Worm (Caenorhabditis elegans) whole organism, L1 larva: ENCODE measurements around the gene EGAP2.2.
A peak's percentile ranks its signal among the peaks of the same experiment; 100 is the strongest.

Experiments
- Y116A8C.19 ChIP-seq: sonication (generic microtip); optimal IDR thresholded peaks from 2 replicates; lab custom pipeline; 2016; ENCODE audit warnings: missing compliant biosample characterization, missing genetic modification characterization, borderline replicate concordance
- blmp-1 ChIP-seq: fragments of 150-350 bp; optimal IDR thresholded peaks from 2 replicates; lab custom pipeline; 2014; ENCODE audit warnings: missing biosample characterization, missing genetic modification characterization
- ceh-63 ChIP-seq: fragments of 200-800 bp; sonication (Bioruptor generic); optimal IDR thresholded peaks from 2 replicates; lab custom pipeline; 2018; ENCODE audit warnings: mild to moderate bottlenecking, missing genetic modification characterization, missing compliant biosample characterization
- ceh-8 ChIP-seq: fragments of 200-800 bp; sonication (Bioruptor generic); optimal IDR thresholded peaks from 2 replicates; lab custom pipeline; 2018; ENCODE audit warnings: mild to moderate bottlenecking, missing genetic modification characterization, moderate library complexity, missing compliant biosample characterization
- dsc-1 ChIP-seq: sonication (generic microtip); optimal IDR thresholded peaks from 2 replicates; lab custom pipeline; 2016; ENCODE audit warnings: mild to moderate bottlenecking, missing genetic modification characterization, missing compliant biosample characterization
- efl-1 ChIP-seq, 4 experiments: fragments of 150-350 bp; optimal IDR thresholded peaks in 3 of 4; peaks in 1 of 4; 1 replicate in 1 of 4; 2 replicates in 3 of 4; lab custom pipeline; 2014; ENCODE audit warnings: missing biosample characterization in 2 of 4, missing genetic modification characterization in 2 of 4, missing genetic modification reagents in 2 of 4
- efl-3 ChIP-seq: fragments of 200-800 bp; sonication (Bioruptor generic); optimal IDR thresholded peaks from 2 replicates; lab custom pipeline; 2018; ENCODE audit warnings: mild to moderate bottlenecking, missing genetic modification characterization, missing compliant biosample characterization
- elt-2 ChIP-seq: sonication (generic microtip); optimal IDR thresholded peaks from 2 replicates; lab custom pipeline; 2016; ENCODE audit warnings: missing genetic modification characterization, mild to moderate bottlenecking, inconsistent platforms, missing compliant biosample characterization, missing genetic modification reagents
- fkh-4 ChIP-seq: sonication (generic microtip); optimal IDR thresholded peaks from 2 replicates; lab custom pipeline; 2016; ENCODE audit warnings: missing compliant biosample characterization, missing genetic modification characterization, borderline replicate concordance
- irx-1 ChIP-seq: sonication (generic microtip); optimal IDR thresholded peaks from 2 replicates; lab custom pipeline; 2016; ENCODE audit warnings: missing genetic modification characterization, missing compliant biosample characterization
- lin-14 ChIP-seq: fragments of 200-800 bp; sonication (Bioruptor generic); optimal IDR thresholded peaks from 2 replicates; lab custom pipeline; 2018; ENCODE audit warnings: mild to moderate bottlenecking, missing genetic modification characterization, moderate library complexity, missing compliant biosample characterization
- lir-3 ChIP-seq: sonication (generic microtip); optimal IDR thresholded peaks from 2 replicates; lab custom pipeline; 2016; ENCODE audit warnings: mild to moderate bottlenecking, missing genetic modification characterization, moderate library complexity, missing compliant biosample characterization; ENCODE audit not compliant: poor library complexity
- mab-9 ChIP-seq: fragments of 200-800 bp; sonication (Bioruptor generic); IDR thresholded peaks from 2 replicates; pipeline ENCODE4 v1.3.6; 2022; ENCODE audit warnings: missing genetic modification reagents, missing genetic modification characterization, missing compliant biosample characterization
- nhr-11 ChIP-seq: fragments of 150-350 bp; optimal IDR thresholded peaks from 2 replicates; lab custom pipeline; 2014; ENCODE audit warnings: missing biosample characterization, missing genetic modification characterization
- nhr-12 ChIP-seq: sonication (generic microtip); optimal IDR thresholded peaks from 2 replicates; lab custom pipeline; 2017; ENCODE audit warnings: missing biosample characterization, missing genetic modification characterization
- nhr-20 ChIP-seq: sonication (generic microtip); optimal IDR thresholded peaks from 2 replicates; lab custom pipeline; 2016; ENCODE audit warnings: mild to moderate bottlenecking, missing genetic modification characterization, missing compliant biosample characterization
- nhr-237 ChIP-seq: fragments of 150-350 bp; optimal IDR thresholded peaks from 2 replicates; lab custom pipeline; 2014; ENCODE audit warnings: missing biosample characterization, missing genetic modification characterization
- nhr-47 ChIP-seq: sonication (generic microtip); optimal IDR thresholded peaks from 2 replicates; lab custom pipeline; 2016; ENCODE audit warnings: mild to moderate bottlenecking, missing genetic modification characterization, moderate library complexity, missing compliant biosample characterization
- nhr-71 ChIP-seq: sonication (generic microtip); optimal IDR thresholded peaks from 2 replicates; lab custom pipeline; 2016; ENCODE audit warnings: mild to moderate bottlenecking, missing genetic modification characterization, moderate library complexity, missing compliant biosample characterization
- nhr-77 ChIP-seq: fragments of 150-350 bp; optimal IDR thresholded peaks from 2 replicates; lab custom pipeline; 2014; ENCODE audit warnings: missing biosample characterization, missing genetic modification characterization
- nhr-85 ChIP-seq: sonication (generic microtip); peaks from one replicate; lab custom pipeline; 2016; ENCODE audit warnings: missing genetic modification characterization, inconsistent platforms, missing compliant biosample characterization
- pax-3 ChIP-seq: fragments of 200-800 bp; sonication (Bioruptor generic); optimal IDR thresholded peaks from 2 replicates; lab custom pipeline; 2018; ENCODE audit warnings: mild to moderate bottlenecking, missing genetic modification characterization, moderate library complexity, missing compliant biosample characterization
- pqm-1 ChIP-seq: sonication (generic microtip); optimal IDR thresholded peaks from 3 replicates; lab custom pipeline; 2017; ENCODE audit warnings: missing biosample characterization, missing genetic modification characterization
- sup-37 ChIP-seq: fragments of 200-800 bp; sonication (Bioruptor generic); optimal IDR thresholded peaks from 2 replicates; lab custom pipeline; 2018; ENCODE audit warnings: mild to moderate bottlenecking, missing genetic modification characterization, missing compliant biosample characterization
- swsn-7 ChIP-seq: sonication (generic microtip); optimal IDR thresholded peaks from 2 replicates; lab custom pipeline; 2016; ENCODE audit warnings: missing genetic modification characterization, missing compliant biosample characterization
- tlp-1 ChIP-seq: fragments of 150-350 bp; optimal IDR thresholded peaks from 2 replicates; lab custom pipeline; 2014; ENCODE audit warnings: missing biosample characterization, missing genetic modification characterization
- unc-62 ChIP-seq: fragments of 150-350 bp; optimal IDR thresholded peaks from 2 replicates; lab custom pipeline; 2014; ENCODE audit warnings: missing biosample characterization, missing genetic modification reagents, missing genetic modification characterization
- unc-86 ChIP-seq: sonication (generic microtip); optimal IDR thresholded peaks from 2 replicates; lab custom pipeline; 2016; ENCODE audit warnings: missing genetic modification characterization, missing compliant biosample characterization
- unc-98 ChIP-seq: fragments of 200-800 bp; sonication (Bioruptor generic); IDR thresholded peaks from 2 replicates; pipeline ENCODE4 v1.3.6; 2022; ENCODE audit warnings: missing genetic modification characterization, missing compliant biosample characterization
- zag-1 ChIP-seq: fragments of 150-350 bp; optimal IDR thresholded peaks from 2 replicates; lab custom pipeline; 2014; ENCODE audit warnings: missing biosample characterization, missing genetic modification characterization
- zip-4 ChIP-seq: fragments of 200-800 bp; sonication (Bioruptor generic); optimal IDR thresholded peaks from 2 replicates; lab custom pipeline; 2018; ENCODE audit warnings: mild to moderate bottlenecking, missing genetic modification characterization, moderate library complexity, missing compliant biosample characterization
- ztf-4 ChIP-seq: fragments of 150-350 bp; optimal IDR thresholded peaks from 2 replicates; lab custom pipeline; 2014; ENCODE audit warnings: missing biosample characterization, missing genetic modification characterization

The EGAP2.2 gene

ce11 chrII:5182451-5182850 lies 47.2 kb upstream of the EGAP2.2 start (continued):
- no peak for TF ChIP-seq nhr-12 (tag; lab: Kevin White, UChicago)
- peak; percentile 56 for TF ChIP-seq pqm-1 (tag; lab: Kevin White, UChicago)
- TF ChIP-seq sup-37: no peak
- TF ChIP-seq irx-1: peak; percentile 9
- no peak for TF ChIP-seq pax-3
- peak; percentile 53 for TF ChIP-seq lir-3 (tag; lab: Kevin White, UChicago)
- TF ChIP-seq Y116A8C.19: no peak
- TF ChIP-seq efl-1 (optimal IDR thresholded peaks at IDR 0.05; lab: Kevin White, UChicago): peak; percentile 43 to 46
- peak in 1 of 2 experiments; percentile 90 for TF ChIP-seq efl-1 (GFP tag; optimal IDR thresholded peaks at IDR 0.05 in 1 of 2; lab: Kevin White, UChicago)
- TF ChIP-seq efl-3 (GFP tag; lab: Kevin White, UChicago): no peak
- TF ChIP-seq, all 84 proteins: peak for 35

ce11 chrII:5183207-5183606 lies 46.5 kb upstream of the EGAP2.2 start:
- peak; percentile 63 for TF ChIP-seq dsc-1
- peak; percentile 16 for TF ChIP-seq ztf-4
- TF ChIP-seq zag-1 (tag; lab: Kevin White, UChicago): no peak
- TF ChIP-seq nhr-47 (tag; lab: Kevin White, UChicago): peak; percentile 22
- no peak for TF ChIP-seq unc-86
- TF ChIP-seq blmp-1 (tag; lab: Kevin White, UChicago): peak; percentile 19
- TF ChIP-seq nhr-85 (tag; lab: Kevin White, UChicago): peak; percentile 52
- TF ChIP-seq nhr-71: peak; percentile 44
- peak; percentile 3 for TF ChIP-seq swsn-7 (tag; lab: Kevin White, UChicago)
- no peak for TF ChIP-seq ceh-63 (GFP tag; lab: Kevin White, UChicago)
- TF ChIP-seq lin-14: peak; percentile 18
- no peak for TF ChIP-seq tlp-1 (tag; lab: Kevin White, UChicago)
- peak; percentile 9 for TF ChIP-seq nhr-20 (tag; lab: Kevin White, UChicago)

DNA sequence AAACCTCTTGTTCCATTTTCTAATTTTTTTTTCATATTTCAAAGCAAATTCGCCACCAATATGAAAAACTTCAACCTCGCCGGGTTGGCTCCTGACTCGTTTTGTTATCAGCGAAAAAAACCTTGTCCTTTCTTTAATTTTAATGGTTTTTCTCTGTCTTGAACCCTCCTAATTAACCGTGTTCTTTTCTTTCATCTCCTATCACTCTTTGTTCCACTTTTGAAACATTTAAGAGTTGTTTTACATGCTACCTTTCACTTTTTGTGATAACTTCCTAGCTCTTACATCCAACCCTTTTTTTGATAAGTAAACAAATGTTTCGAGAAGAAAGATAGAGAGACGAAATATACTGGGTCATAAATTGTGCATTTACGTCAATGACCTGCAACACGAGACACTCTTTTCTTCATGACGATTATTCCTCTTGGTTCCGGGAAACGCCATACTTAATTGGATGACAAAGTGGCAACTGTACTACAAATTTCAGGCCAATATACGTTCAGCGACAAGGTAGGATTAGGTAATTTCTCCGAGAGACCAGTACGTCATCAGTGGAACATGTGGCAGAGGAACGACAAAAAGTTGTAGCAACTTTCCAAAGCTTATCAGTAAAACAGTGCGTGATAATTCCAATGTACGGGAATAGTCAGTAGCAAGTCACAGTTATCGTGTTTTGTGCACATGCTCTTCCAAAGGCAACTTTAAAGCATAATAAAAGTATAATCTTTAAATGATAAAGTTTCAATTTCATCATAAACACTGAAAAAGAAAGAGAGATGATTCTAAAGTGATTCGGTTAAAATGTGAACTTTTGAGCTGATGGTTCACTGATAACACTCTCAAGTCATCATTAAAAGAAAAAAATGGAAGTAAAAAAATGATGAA lies 44.8 kb upstream of the EGAP2.2 start:
- no peak for TF ChIP-seq nhr-12 (tag; lab: Kevin White, UChicago)
- TF ChIP-seq zag-1 (tag; lab: Kevin White, UChicago): no peak
- TF ChIP-seq mab-9: no peak
- no peak for TF ChIP-seq nhr-237 (tag; lab: Kevin White, UChicago)
- no peak for TF ChIP-seq zip-4
- TF ChIP-seq unc-98 (GFP tag; lab: Robert Waterston, UW): no peak
- peak; percentile 43 for TF ChIP-seq nhr-71
- TF ChIP-seq ceh-8 (GFP tag; lab: Kevin White, UChicago): no peak
- TF ChIP-seq nhr-77 (tag; lab: Kevin White, UChicago): no peak
- no peak for TF ChIP-seq nhr-47 (tag; lab: Kevin White, UChicago)
- peak; percentile 98 for TF ChIP-seq elt-2 (tag; lab: Kevin White, UChicago)
- TF ChIP-seq, all 84 proteins: peak for 2

DNA sequence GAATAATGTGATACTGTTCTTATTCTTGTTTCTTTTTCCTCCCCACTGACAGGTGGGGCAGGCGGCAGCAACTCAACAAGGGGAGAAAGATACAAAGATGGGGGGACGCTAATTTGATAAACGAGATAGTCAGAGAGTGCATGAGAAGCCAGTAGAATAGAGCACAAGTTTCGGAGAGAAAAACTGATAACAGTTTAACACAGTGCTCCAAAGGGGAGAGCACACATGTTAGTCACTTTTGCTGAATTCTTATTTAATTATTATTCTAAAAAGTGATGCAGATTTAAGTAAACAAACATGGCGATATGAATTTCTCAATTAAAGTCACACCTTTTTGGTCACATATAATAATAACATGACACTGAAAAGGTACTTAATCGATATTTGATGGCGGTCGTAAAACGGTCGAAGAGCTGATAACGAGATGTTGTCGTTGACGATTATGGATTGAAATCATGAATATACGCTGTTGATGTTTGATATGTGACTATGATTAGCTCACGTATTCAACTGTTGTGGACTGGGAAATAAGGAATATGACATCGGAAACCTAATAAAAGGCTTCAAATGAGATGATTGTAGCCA lies 43.6 kb upstream of the EGAP2.2 start:
- TF ChIP-seq irx-1: no peak
- peak; percentile 23 for TF ChIP-seq lin-14
- no peak for TF ChIP-seq nhr-237 (tag; lab: Kevin White, UChicago)
- TF ChIP-seq nhr-11 (tag; lab: Kevin White, UChicago): no peak
- no peak for TF ChIP-seq ceh-63 (GFP tag; lab: Kevin White, UChicago)
- TF ChIP-seq unc-62 (GFP tag; lab: Kevin White, UChicago): no peak
- TF ChIP-seq tlp-1 (tag; lab: Kevin White, UChicago): peak; percentile 44
- TF ChIP-seq nhr-71: peak; percentile 36
- TF ChIP-seq elt-2 (tag; lab: Kevin White, UChicago): peak; percentile 97
- TF ChIP-seq, all 84 proteins: peak for 4

- TF ChIP-seq zip-4 (no peak), nhr-237 (tag; lab: Kevin White, UChicago) (no peak), elt-2 (tag; lab: Kevin White, UChicago) (peak; percentile 88), Y116A8C.19 (no peak), fkh-4 (tag; lab: Kevin White, UChicago) (no peak), swsn-7 (tag; lab: Kevin White, UChicago) (no peak)
Measured at ce11 chrII:5186870-5187269, 42.8 kb upstream of the EGAP2.2 start.
